Fruit fly (Drosophila melanogaster): Measurements from ENCODE around the gene pck.
A peak's percentile ranks its signal among the peaks of the same experiment; 100 is the strongest.

pck gene

dm6 chrX:1478276-1479122, 8.0 kb downstream of the pck start, which contains the start of gene rush:
rush (plus strand) TSS chrX:1478552.
- peak; percentile 37 for TF ChIP-seq CG17801 (GFP tag; optimal IDR thresholded peaks at IDR 0.05; ENCODE audit: partially characterized antibody)

dm6 chrX:1480426-1480825, 10.0 kb downstream of the pck start:
- no peak for TF ChIP-seq CG17801 (GFP tag; optimal IDR thresholded peaks at IDR 0.05; ENCODE audit: partially characterized antibody)

- peak; percentile 86 for TF ChIP-seq CG17801 (GFP tag; optimal IDR thresholded peaks at IDR 0.05; ENCODE audit: partially characterized antibody)
Observed at dm6 chrX:1482840-1483518, 12.5 kb downstream of the pck start, which contains the start of the genes sta and inc. sta (minus strand) TSS chrX:1483413. inc (plus strand) TSS chrX:1483479.

dm6 chrX:1507751-1508150, 37.3 kb downstream of the pck start, which contains the start of gene Nmdar2:
Nmdar2 (minus strand) TSS chrX:1507809.
- TF ChIP-seq CG17801 (GFP tag; optimal IDR thresholded peaks at IDR 0.05; ENCODE audit: partially characterized antibody), result no peak

- no peak for TF ChIP-seq CG17801 (GFP tag; optimal IDR thresholded peaks at IDR 0.05; ENCODE audit: partially characterized antibody)
Observed at dm6 chrX:1508241-1508823, 37.9 kb downstream of the pck start.

dm6 chrX:1512753-1513226, 42.3 kb downstream of the pck start, which contains the start of gene CG14795:
CG14795 (minus strand) TSS chrX:1512803.
- TF ChIP-seq CG17801 (GFP tag; optimal IDR thresholded peaks at IDR 0.05; ENCODE audit: partially characterized antibody), result peak; percentile 27

dm6 chrX:1513865-1514264, 43.4 kb downstream of the pck start:
- no peak for TF ChIP-seq CG17801 (GFP tag; optimal IDR thresholded peaks at IDR 0.05; ENCODE audit: partially characterized antibody)

- peak; percentile 69 for TF ChIP-seq CG17801 (GFP tag; optimal IDR thresholded peaks at IDR 0.05; ENCODE audit: partially characterized antibody)
Observed at dm6 chrX:1517618-1518017, 47.2 kb downstream of the pck start.

Data from ovary, adult (tissue).